Worm (Caenorhabditis elegans) whole organism, L4/young adult: ENCODE results near the gene spe-42.

Experiments
- W03F9.2 ChIP-seq: fragments of 150-350 bp; optimal IDR thresholded peaks from 2 replicates; lab custom pipeline; 2014; ENCODE audit warnings: missing biosample characterization, missing genetic modification characterization
- dao-5 ChIP-seq: sonication (generic microtip); optimal IDR thresholded peaks from 2 replicates; lab custom pipeline; 2016; ENCODE audit warnings: missing genotype, missing genetic modification characterization, moderate library complexity, missing compliant biosample characterization
- him-1 ChIP-seq: sonication (generic microtip); optimal IDR thresholded peaks from 2 replicates; lab custom pipeline; 2016; ENCODE audit warnings: missing genotype, missing genetic modification reagents, missing genetic modification characterization, missing compliant biosample characterization

DNA sequence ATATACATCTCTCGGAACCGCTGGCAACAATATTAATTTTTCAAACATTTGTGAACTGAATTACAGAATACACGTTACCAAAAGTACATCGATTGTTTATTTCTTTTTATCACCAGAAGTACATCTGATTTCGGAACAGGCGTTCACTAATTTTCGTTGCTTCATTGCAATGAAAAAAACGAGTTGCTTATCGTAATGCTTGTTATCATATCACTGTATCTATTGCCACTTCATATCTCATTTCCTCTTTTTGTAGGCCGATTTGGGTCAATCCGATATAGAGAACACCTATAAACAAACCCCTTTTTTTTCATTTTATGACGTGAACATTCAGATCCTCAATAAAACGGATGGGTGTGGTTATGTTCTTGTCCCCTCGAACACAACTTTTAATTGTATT lies 537 bp upstream of the spe-42 start:
- TF ChIP-seq dao-5 (no peak), him-1 (no peak), W03F9.2 (no peak)
